Worm (Caenorhabditis elegans): ENCODE results near the gene dhhc-9.

Gene dhhc-9

ce11 chrX:2427404-2427803, 25.6 kb upstream of the dhhc-9 start, which contains the start of gene gcy-31:
Gene gcy-31 (minus strand): TSS chrX:2427504.
- TF ChIP-seq egl-13 (tag; optimal IDR thresholded peaks at IDR 0.05), result peak; percentile 25
- TF ChIP-seq swsn-7 (tag; optimal IDR thresholded peaks at IDR 0.05), result no peak

ce11 chrX:2426932-2427331, 25.1 kb upstream of the dhhc-9 start:
- TF ChIP-seq hpl-2 (GFP tag; optimal IDR thresholded peaks at IDR 0.05) (no peak), zag-1 (tag; optimal IDR thresholded peaks at IDR 0.05) (no peak), Y116A8C.19 (tag; optimal IDR thresholded peaks at IDR 0.05; ENCODE audit: borderline replicate concordance) (no peak), zip-4 (GFP tag; optimal IDR thresholded peaks at IDR 0.05) (no peak), swsn-7 (tag; optimal IDR thresholded peaks at IDR 0.05) (no peak), C16A3.4 (tag; optimal IDR thresholded peaks at IDR 0.05) (no peak), nhr-85 (tag) (no peak), alr-1 (tag; optimal IDR thresholded peaks at IDR 0.05; ENCODE audit: borderline replicate concordance) (no peak), unc-86 (tag; optimal IDR thresholded peaks at IDR 0.05) (no peak), fos-1 (tag; optimal IDR thresholded peaks at IDR 0.05) (no peak), hlh-4 (tag; optimal IDR thresholded peaks at IDR 0.05) (no peak), nhr-90 (tag; optimal IDR thresholded peaks at IDR 0.05; ENCODE audit: poor library complexity) (no peak), nhr-12 (tag; optimal IDR thresholded peaks at IDR 0.05) (no peak), irx-1 (tag; optimal IDR thresholded peaks at IDR 0.05) (no peak)

ce11 chrX:2425284-2425683, 23.4 kb upstream of the dhhc-9 start:
- TF ChIP-seq blmp-1 (tag; optimal IDR thresholded peaks at IDR 0.05) (peak; percentile 27), snpc-4 (tag; optimal IDR thresholded peaks at IDR 0.05) (no peak), nhr-85 (tag) (peak; percentile 22)

- TF ChIP-seq unc-62 (GFP tag; optimal IDR thresholded peaks at IDR 0.05) (no peak), sup-37 (GFP tag; optimal IDR thresholded peaks at IDR 0.05) (no peak), snpc-4 (tag; optimal IDR thresholded peaks at IDR 0.05) (no peak), lin-15B (tag; optimal IDR thresholded peaks at IDR 0.05) (no peak), ceh-90 (tag; optimal IDR thresholded peaks at IDR 0.05) (no peak), nhr-71 (tag; optimal IDR thresholded peaks at IDR 0.05) (no peak), unc-98 (GFP tag; IDR thresholded peaks at IDR 0.05) (no peak), vab-15 (tag; optimal IDR thresholded peaks at IDR 0.05) (no peak), unc-30 (tag; optimal IDR thresholded peaks at IDR 0.05) (no peak), irx-1 (tag; optimal IDR thresholded peaks at IDR 0.05) (no peak), lin-35 (GFP tag; optimal IDR thresholded peaks at IDR 0.05) (no peak), ceh-82 (tag; optimal IDR thresholded peaks at IDR 0.05) (no peak), isw-1 (GFP tag; IDR thresholded peaks at IDR 0.05) (no peak), mdl-1 (tag; optimal IDR thresholded peaks at IDR 0.05) (no peak), unc-86 (tag; optimal IDR thresholded peaks at IDR 0.05) (no peak), nhr-19 (GFP tag; conservative IDR thresholded peaks at IDR 0.05) (no peak), skn-1 (tag; optimal IDR thresholded peaks at IDR 0.05) (no peak)
These were observed 20.3 kb upstream of the dhhc-9 start for ce11 chrX:2422123-2422522.

DNA sequence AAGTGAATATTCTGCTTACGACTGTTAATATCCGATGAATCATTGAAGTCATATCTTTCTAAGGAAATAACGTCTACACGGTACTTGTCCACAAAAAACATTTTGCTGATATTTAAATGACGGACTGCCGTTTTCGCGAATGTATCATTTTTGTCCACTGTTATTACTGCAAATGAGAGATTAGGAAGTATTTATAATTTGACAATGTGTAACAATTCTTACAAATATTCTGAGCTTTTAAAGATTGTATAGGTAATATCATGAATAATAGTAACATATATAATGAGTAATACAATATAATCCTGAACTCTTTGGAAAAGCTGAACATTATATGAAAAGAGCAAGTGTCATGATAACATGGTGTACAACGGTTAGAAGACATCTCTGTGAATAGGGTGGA, 17.9 kb upstream of the dhhc-9 start, which contains the start of gene glr-7:
TSS of gene glr-7 (minus strand) at position 101 of the 400 bp plus-strand sequence.
- TF ChIP-seq nhr-11 (tag; optimal IDR thresholded peaks at IDR 0.05), result no peak
- no peak for TF ChIP-seq hlh-17 (GFP tag; optimal IDR thresholded peaks at IDR 0.05; ENCODE audit: borderline replicate concordance)
- no peak for TF ChIP-seq mab-9 (GFP tag; IDR thresholded peaks at IDR 0.05)
- TF ChIP-seq unc-62 (GFP tag; optimal IDR thresholded peaks at IDR 0.05), result no peak
- no peak for TF ChIP-seq sptf-1 (tag; optimal IDR thresholded peaks at IDR 0.05)
- no peak for TF ChIP-seq swsn-7 (tag; optimal IDR thresholded peaks at IDR 0.05)
- TF ChIP-seq egl-13 (tag; optimal IDR thresholded peaks at IDR 0.05), result no peak
- TF ChIP-seq hpl-2 (GFP tag; optimal IDR thresholded peaks at IDR 0.05), result no peak
- TF ChIP-seq isw-1 (GFP tag; IDR thresholded peaks at IDR 0.05), result no peak
- TF ChIP-seq F16B12.6 (tag; optimal IDR thresholded peaks at IDR 0.05), result no peak
- TF ChIP-seq zip-4 (GFP tag; optimal IDR thresholded peaks at IDR 0.05), result no peak
- TF ChIP-seq ztf-4 (tag; optimal IDR thresholded peaks at IDR 0.05), result no peak
- TF ChIP-seq zag-1 (tag; optimal IDR thresholded peaks at IDR 0.05), result no peak
- TF ChIP-seq mef-2 (tag; optimal IDR thresholded peaks at IDR 0.05), result no peak
- TF ChIP-seq C04F5.9 (tag; optimal IDR thresholded peaks at IDR 0.05), result no peak
- TF ChIP-seq ceh-8 (GFP tag; optimal IDR thresholded peaks at IDR 0.05), result no peak
